Worm (Caenorhabditis elegans) whole organism, L4/young adult: ENCODE data around the gene C05G5.2.

Experiments used
- W03F9.2 ChIP-seq: fragments of 150-350 bp; optimal IDR thresholded peaks from 2 replicates; lab custom pipeline; 2014; ENCODE audit warnings: missing biosample characterization, missing genetic modification characterization
- him-1 ChIP-seq: sonication (generic microtip); optimal IDR thresholded peaks from 2 replicates; lab custom pipeline; 2016; ENCODE audit warnings: missing genotype, missing genetic modification reagents, missing genetic modification characterization, missing compliant biosample characterization

- TF ChIP-seq W03F9.2 (no peak), him-1 (no peak)
Measured at ce11 chrX:14736220-14736619, 10.9 kb upstream of the C05G5.2 start.
